Fruit fly (Drosophila melanogaster) whole organism, prepupa: ENCODE measurements around the gene Ugt302E1.

Experiments used
- CG34406 ChIP-seq: fragments of 200-800 bp; sonication (Bioruptor generic); optimal IDR thresholded peaks from 3 replicates; lab custom pipeline; 2016; ENCODE audit warnings: missing biosample characterization, missing genetic modification characterization
- Gug ChIP-seq: fragments of 200-800 bp; sonication (Bioruptor generic); IDR thresholded peaks from 2 replicates; pipeline ENCODE4 v1.3.6; 2022; ENCODE audit warnings: missing biosample characterization, missing genetic modification characterization
- OdsH ChIP-seq: fragments of 200-800 bp; sonication (Bioruptor generic); optimal IDR thresholded peaks from 3 replicates; lab custom pipeline; 2016; ENCODE audit warnings: missing biosample characterization, missing genetic modification characterization
- eg ChIP-seq: fragments of 200-800 bp; sonication (Bioruptor generic); IDR thresholded peaks from 3 replicates; pipeline ENCODE4 v1.3.6; 2022; ENCODE audit warnings: missing biosample characterization, missing genetic modification characterization

DNA sequence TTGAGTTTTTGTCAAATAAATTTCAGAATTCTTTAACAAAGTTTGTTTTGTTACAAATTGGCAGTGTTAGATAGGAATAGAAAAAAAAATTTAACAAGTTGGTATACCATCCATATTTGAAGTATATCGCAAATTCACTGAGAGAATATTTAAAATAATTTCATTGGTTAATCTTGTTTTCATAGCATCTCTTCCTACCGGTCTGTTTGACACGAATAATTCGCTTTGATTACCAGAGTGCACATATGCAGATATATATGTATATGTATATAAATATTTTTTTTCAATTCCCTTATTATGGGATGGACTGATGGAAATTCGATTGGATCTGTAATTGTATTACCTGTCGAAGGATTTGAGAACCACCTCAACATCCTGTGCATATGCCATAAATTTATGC, 38.8 kb upstream of the Ugt302E1 start, which contains the start of gene SdhCL:
- TF ChIP-seq CG34406 (GFP tag; lab: Kevin White, UChicago) (no peak), OdsH (no peak), eg (GFP tag; lab: Robert Waterston, UW) (no peak), Gug (GFP tag; lab: Robert Waterston, UW) (no peak)
